Fruit fly (Drosophila melanogaster) whole organism, embryonic: ENCODE data around the gene Tep4.
A peak's percentile ranks its signal among the peaks of the same experiment; 100 is the strongest.

ENCODE experiments used
- Abd-B ChIP-seq: fragments of 200-800 bp; sonication (Bioruptor generic); optimal IDR thresholded peaks from 2 replicates; lab custom pipeline; 2018; ENCODE audit warnings: missing biosample characterization, mild to moderate bottlenecking, missing genetic modification characterization, moderate library complexity
- BtbVII ChIP-seq: fragments of 200-800 bp; sonication (Bioruptor generic); optimal IDR thresholded peaks from 3 replicates; lab custom pipeline; 2017; ENCODE audit warnings: missing biosample characterization, mild to moderate bottlenecking, missing genetic modification characterization
- Bteb2 ChIP-seq: fragments of 200-800 bp; sonication (Bioruptor generic); optimal IDR thresholded peaks from 2 replicates; lab custom pipeline; 2016; ENCODE audit warnings: missing biosample characterization, missing genetic modification characterization
- CG10274 ChIP-seq: fragments of 200-800 bp; sonication (Bioruptor generic); optimal IDR thresholded peaks from 3 replicates; lab custom pipeline; 2017; ENCODE audit warnings: missing biosample characterization, mild to moderate bottlenecking, missing genetic modification characterization
- CG10543 ChIP-seq: fragments of 200-800 bp; sonication (Bioruptor generic); optimal IDR thresholded peaks from 3 replicates; lab custom pipeline; 2017; ENCODE audit warnings: missing biosample characterization, mild to moderate bottlenecking, missing genetic modification characterization, moderate library complexity
- CG13424 ChIP-seq: fragments of 200-800 bp; sonication (Bioruptor generic); optimal IDR thresholded peaks from 2 replicates; lab custom pipeline; 2019; ENCODE audit warnings: missing biosample characterization, mild to moderate bottlenecking, missing genetic modification characterization, moderate library complexity
- CG13894 ChIP-seq: fragments of 200-800 bp; sonication (Bioruptor generic); optimal IDR thresholded peaks from 3 replicates; lab custom pipeline; 2018; ENCODE audit warnings: missing biosample characterization, mild to moderate bottlenecking, missing genetic modification characterization, moderate library complexity
- CG17186 ChIP-seq: fragments of 200-800 bp; sonication (Bioruptor generic); optimal IDR thresholded peaks from 3 replicates; lab custom pipeline; 2017; ENCODE audit warnings: missing biosample characterization, missing genetic modification reagents, missing genetic modification characterization
- CG31224 ChIP-seq: fragments of 200-800 bp; sonication (Bioruptor generic); IDR thresholded peaks from 2 replicates; pipeline ENCODE4 v1.3.6; 2022; ENCODE audit warnings: missing biosample characterization, missing genetic modification characterization
- CG31365 ChIP-seq: fragments of 200-800 bp; sonication (Bioruptor generic); optimal IDR thresholded peaks from 2 replicates; lab custom pipeline; 2018; ENCODE audit warnings: missing biosample characterization, mild to moderate bottlenecking, missing genetic modification characterization
- CG3163 ChIP-seq: fragments of 200-800 bp; sonication (Bioruptor generic); optimal IDR thresholded peaks from 3 replicates; lab custom pipeline; 2016; ENCODE audit warnings: missing biosample characterization, missing genetic modification characterization
- CG34376 ChIP-seq: fragments of 200-800 bp; sonication (Bioruptor generic); optimal IDR thresholded peaks from 2 replicates; lab custom pipeline; 2018; ENCODE audit warnings: missing biosample characterization, mild to moderate bottlenecking, missing genetic modification characterization
- CG3838 ChIP-seq: fragments of 200-800 bp; sonication (Bioruptor generic); optimal IDR thresholded peaks from 3 replicates; lab custom pipeline; 2016; ENCODE audit warnings: missing biosample characterization, missing genetic modification characterization
- CG3847 ChIP-seq: fragments of 200-800 bp; sonication (Bioruptor generic); IDR thresholded peaks from 2 replicates; pipeline ENCODE4 v1.3.6; 2022; ENCODE audit warnings: missing biosample characterization, missing genetic modification characterization
- CG4282 ChIP-seq: fragments of 200-800 bp; sonication (Bioruptor generic); optimal IDR thresholded peaks from 2 replicates; lab custom pipeline; 2016; ENCODE audit warnings: missing biosample characterization, missing genetic modification characterization
- CG6254 ChIP-seq: fragments of 200-800 bp; sonication (Bioruptor generic); optimal IDR thresholded peaks from 3 replicates; lab custom pipeline; 2017; ENCODE audit warnings: mild to moderate bottlenecking, missing biosample characterization, missing genetic modification reagents, missing genetic modification characterization
- CG7357 ChIP-seq: fragments of 200-800 bp; sonication (Bioruptor generic); IDR thresholded peaks from 3 replicates; pipeline ENCODE4 v1.3.6; 2022; ENCODE audit warnings: missing biosample characterization, missing genetic modification characterization
- CG7987 ChIP-seq: fragments of 200-800 bp; sonication (Bioruptor generic); optimal IDR thresholded peaks from 2 replicates; lab custom pipeline; 2018; ENCODE audit warnings: missing biosample characterization, mild to moderate bottlenecking, missing genetic modification characterization, moderate library complexity
- Chrac-16 ChIP-seq: fragments of 200-800 bp; sonication (Bioruptor generic); optimal IDR thresholded peaks from 3 replicates; lab custom pipeline; 2016; ENCODE audit warnings: missing biosample characterization, missing genetic modification characterization
- Deaf1 ChIP-seq: fragments of 200-800 bp; optimal IDR thresholded peaks from 3 replicates; lab custom pipeline; 2019; ENCODE audit warnings: missing biosample characterization, mild to moderate bottlenecking, missing genetic modification characterization, moderate library complexity
- Dll ChIP-seq: fragments of 200-800 bp; sonication (Bioruptor generic); IDR thresholded peaks from 4 replicates; pipeline ENCODE4 v1.3.6; 2022; ENCODE audit warnings: missing biosample characterization, missing genetic modification characterization; ENCODE audit not compliant: partially characterized antibody
- Doc2 ChIP-seq: fragments of 200-800 bp; sonication (Bioruptor generic); IDR thresholded peaks from 2 replicates; pipeline ENCODE4 v1.3.6; 2022; ENCODE audit warnings: missing biosample characterization, missing genetic modification characterization
- ERR ChIP-seq: fragments of 200-800 bp; sonication (Bioruptor generic); optimal IDR thresholded peaks from 2 replicates; lab custom pipeline; 2016; ENCODE audit warnings: missing biosample characterization, missing genetic modification characterization
- Eip74EF ChIP-seq, 2 experiments: fragments of 200-800 bp in 1 of 2; fragments of >200 bp in 1 of 2; sonication (Bioruptor generic) in 1 of 2; optimal IDR thresholded peaks; 2 replicates each; lab custom pipeline; 2017 to 2019; ENCODE audit warnings: missing biosample characterization in 2 of 2, missing genetic modification characterization in 2 of 2, mild to moderate bottlenecking in 1 of 2, moderate library complexity in 1 of 2
- GATAe ChIP-seq: fragments of 200-800 bp; sonication (Bioruptor generic); conservative IDR thresholded peaks from 2 replicates; pipeline ENCODE4 v1.3.6; 2022; ENCODE audit warnings: missing biosample characterization, missing genetic modification characterization
- HHEX ChIP-seq: fragments of 200-800 bp; sonication (Bioruptor generic); optimal IDR thresholded peaks from 3 replicates; lab custom pipeline; 2017; ENCODE audit warnings: missing biosample characterization, mild to moderate bottlenecking, missing genetic modification characterization, missing genetic modification reagents
- HLH4C ChIP-seq: fragments of 200-800 bp; sonication (Bioruptor generic); IDR thresholded peaks from 3 replicates; pipeline ENCODE4 v1.3.6; 2022; ENCODE audit warnings: missing biosample characterization, missing genetic modification characterization; ENCODE audit not compliant: partially characterized antibody
- Med ChIP-seq: fragments of 200-800 bp; sonication (Bioruptor generic); peaks from one replicate; lab custom pipeline; 2016; ENCODE audit warnings: missing biosample characterization, missing genetic modification characterization, mild to moderate bottlenecking, inconsistent platforms, moderate library complexity
- Optix ChIP-seq: fragments of 200-800 bp; sonication (Bioruptor generic); IDR thresholded peaks from 3 replicates; pipeline ENCODE4 v1.3.6; 2022; ENCODE audit warnings: missing biosample characterization, missing genetic modification characterization
- Pdp1 ChIP-seq, 2 experiments: fragments of 200-800 bp; sonication (Bioruptor generic); optimal IDR thresholded peaks; 3 replicates each; lab custom pipeline; 2016; ENCODE audit warnings: missing biosample characterization in 2 of 2, missing genetic modification characterization in 2 of 2, mild to moderate bottlenecking in 1 of 2, moderate library complexity in 1 of 2
- Rx ChIP-seq: fragments of 200-800 bp; sonication (Bioruptor generic); IDR thresholded peaks from 2 replicates; pipeline ENCODE4 v1.3.6; 2022; ENCODE audit warnings: missing biosample characterization, missing genetic modification characterization
- cg ChIP-seq: fragments of 200-800 bp; sonication (Bioruptor generic); optimal IDR thresholded peaks from 3 replicates; lab custom pipeline; 2019; ENCODE audit warnings: missing biosample characterization, mild to moderate bottlenecking, missing genetic modification characterization, moderate library complexity
- crc ChIP-seq: fragments of 200-800 bp; sonication (Bioruptor generic); optimal IDR thresholded peaks from 2 replicates; lab custom pipeline; 2016; ENCODE audit warnings: missing biosample characterization, missing genetic modification characterization
- danr ChIP-seq: fragments of 200-800 bp; sonication (Bioruptor generic); IDR thresholded peaks from 2 replicates; pipeline ENCODE4 v1.3.6; 2022; ENCODE audit warnings: missing biosample characterization, missing genetic modification characterization
- dimm ChIP-seq: fragments of 200-800 bp; sonication (Bioruptor generic); IDR thresholded peaks from 2 replicates; pipeline ENCODE4 v1.3.6; 2022; ENCODE audit warnings: missing biosample characterization, missing genetic modification characterization
- dmrt99B ChIP-seq: fragments of 200-800 bp; sonication (Bioruptor generic); optimal IDR thresholded peaks from 2 replicates; lab custom pipeline; 2018; ENCODE audit warnings: missing biosample characterization, mild to moderate bottlenecking, missing genetic modification characterization, moderate library complexity
- emc ChIP-seq: fragments of 200-800 bp; sonication (Bioruptor generic); optimal IDR thresholded peaks from 2 replicates; lab custom pipeline; 2016; ENCODE audit warnings: missing biosample characterization, missing genetic modification characterization
- exex ChIP-seq: fragments of 200-800 bp; sonication (Bioruptor generic); optimal IDR thresholded peaks from 4 replicates; lab custom pipeline; 2018; ENCODE audit warnings: missing biosample characterization, mild to moderate bottlenecking, missing genetic modification characterization, moderate library complexity
- gro ChIP-seq: fragments of 200-800 bp; sonication (Bioruptor generic); optimal IDR thresholded peaks from 2 replicates; lab custom pipeline; 2016; ENCODE audit warnings: missing biosample characterization, missing genetic modification characterization
- kah ChIP-seq: fragments of 200-800 bp; sonication (Bioruptor generic); optimal IDR thresholded peaks from 2 replicates; lab custom pipeline; 2018; ENCODE audit warnings: missing biosample characterization, mild to moderate bottlenecking, missing genetic modification characterization
- luna ChIP-seq: fragments of 200-800 bp; sonication (Bioruptor generic); optimal IDR thresholded peaks from 2 replicates; lab custom pipeline; 2016; ENCODE audit warnings: missing biosample characterization, missing genetic modification characterization
- mirr ChIP-seq: fragments of 200-800 bp; sonication (Bioruptor generic); optimal IDR thresholded peaks from 3 replicates; lab custom pipeline; 2018; ENCODE audit warnings: missing biosample characterization, mild to moderate bottlenecking, missing genetic modification characterization
- oc ChIP-seq: fragments of 200-800 bp; sonication (Bioruptor generic); optimal IDR thresholded peaks from 2 replicates; lab custom pipeline; 2018; ENCODE audit warnings: missing biosample characterization, mild to moderate bottlenecking, missing genetic modification characterization, moderate library complexity
- pho ChIP-seq: fragments of 200-800 bp; sonication (Bioruptor generic); optimal IDR thresholded peaks from 2 replicates; lab custom pipeline; 2016; ENCODE audit warnings: missing biosample characterization, missing genetic modification characterization
- pum ChIP-seq: fragments of 200-800 bp; sonication (Bioruptor generic); optimal IDR thresholded peaks from 2 replicates; lab custom pipeline; 2016; ENCODE audit warnings: missing biosample characterization, missing genetic modification characterization
- row ChIP-seq: fragments of 200-800 bp; sonication (Bioruptor generic); IDR thresholded peaks from 3 replicates; pipeline ENCODE4 v1.3.6; 2022; ENCODE audit warnings: missing biosample characterization, missing genetic modification characterization
- sd ChIP-seq: fragments of 200-800 bp; sonication (Bioruptor generic); optimal IDR thresholded peaks from 3 replicates; lab custom pipeline; 2018; ENCODE audit warnings: missing biosample characterization, mild to moderate bottlenecking, missing genetic modification characterization, moderate library complexity
- sens-2 ChIP-seq: fragments of 200-800 bp; sonication (Bioruptor generic); IDR thresholded peaks from 2 replicates; pipeline ENCODE4 v1.3.6; 2022; ENCODE audit warnings: missing biosample characterization, missing genetic modification characterization
- stwl ChIP-seq: fragments of 200-800 bp; sonication (Bioruptor generic); optimal IDR thresholded peaks from 3 replicates; lab custom pipeline; 2018; ENCODE audit warnings: missing biosample characterization, mild to moderate bottlenecking, missing genetic modification characterization, moderate library complexity
- tgo ChIP-seq: fragments of 200-800 bp; sonication (Bioruptor generic); IDR thresholded peaks from 3 replicates; pipeline ENCODE4 v1.3.6; 2022; ENCODE audit warnings: missing biosample characterization, missing genetic modification characterization
- tio ChIP-seq: fragments of 200-800 bp; sonication (Bioruptor generic); optimal IDR thresholded peaks from 2 replicates; lab custom pipeline; 2017; ENCODE audit warnings: missing biosample characterization, missing genetic modification characterization, inconsistent platforms
- wdn ChIP-seq: fragments of 200-800 bp; sonication (Bioruptor generic); IDR thresholded peaks from 2 replicates; pipeline ENCODE4 v1.3.6; 2022; ENCODE audit warnings: missing biosample characterization, missing genetic modification characterization
- zf30C ChIP-seq: fragments of 200-800 bp; sonication (Bioruptor generic); optimal IDR thresholded peaks from 3 replicates; lab custom pipeline; 2018; ENCODE audit warnings: missing biosample characterization, mild to moderate bottlenecking, missing genetic modification characterization

Tep4 gene

dm6 chr2L:19548158-19548557 is at the start of gene Tep4 (continued):
- TF ChIP-seq CG4282 (GFP tag; lab: Kevin White, UChicago) (no peak), dimm (GFP tag; lab: Robert Waterston, UW) (no peak), dmrt99B (tag; lab: Kevin White, UChicago) (no peak), ERR (GFP tag; lab: Kevin White, UChicago) (no peak), Dll (GFP tag; lab: Robert Waterston, UW) (no peak), HLH4C (no peak), CG31365 (no peak), cg (GFP tag; lab: Kevin White, UChicago) (no peak), CG13894 (tag; lab: Kevin White, UChicago) (peak; percentile 29), CG17186 (GFP tag; lab: Kevin White, UChicago) (no peak), kah (no peak), CG31224 (GFP tag; lab: Robert Waterston, UW) (no peak), Optix (GFP tag; lab: Robert Waterston, UW) (no peak), CG3163 (GFP tag; lab: Kevin White, UChicago) (no peak), oc (tag; lab: Kevin White, UChicago) (no peak), pho (no peak), crc (GFP tag; lab: Kevin White, UChicago) (no peak), Pdp1 (GFP tag; optimal IDR thresholded peaks at IDR 0.05; lab: Kevin White, UChicago) (peak in 1 of 2 experiments; percentile 39), HHEX (GFP tag; lab: Kevin White, UChicago) (no peak), gro (GFP tag; lab: Kevin White, UChicago) (no peak), CG6254 (no peak), pum (GFP tag; lab: Kevin White, UChicago) (no peak), Eip74EF (GFP tag; optimal IDR thresholded peaks at IDR 0.05; lab: Kevin White, UChicago) (peak in 1 of 2 experiments; percentile 7), Bteb2 (GFP tag; lab: Kevin White, UChicago) (no peak), tio (GFP tag; lab: Kevin White, UChicago) (no peak), danr (GFP tag; lab: Robert Waterston, UW) (no peak), GATAe (GFP tag; lab: Robert Waterston, UW) (no peak), tgo (no peak), Doc2 (GFP tag; lab: Robert Waterston, UW) (no peak), wdn (GFP tag; lab: Robert Waterston, UW) (no peak), Rx (GFP tag; lab: Robert Waterston, UW) (no peak), CG7987 (GFP tag; lab: Kevin White, UChicago) (no peak), Abd-B (no peak), BtbVII (GFP tag; lab: Kevin White, UChicago) (peak; percentile 86), CG3838 (GFP tag; lab: Kevin White, UChicago) (no peak), CG3847 (GFP tag; lab: Robert Waterston, UW) (no peak), Deaf1 (peak; percentile 40), sens-2 (GFP tag; lab: Robert Waterston, UW) (no peak), zf30C (GFP tag; lab: Kevin White, UChicago) (no peak), stwl (tag; lab: Kevin White, UChicago) (no peak)

dm6 chr2L:19506323-19506722 is 42.0 kb upstream of the Tep4 start:
- 0 out of 3 replicates have a peak, but pooled peaks have one; percentile 18 for TF ChIP-seq CG7357
- TF ChIP-seq CG10543 (GFP tag; lab: Kevin White, UChicago), result peak; percentile 43
- peak; percentile 35; the same call in 1 of the 3 replicates for TF ChIP-seq row (GFP tag; lab: Robert Waterston, UW)
- peak; percentile 97 for TF ChIP-seq CG10274 (GFP tag; lab: Kevin White, UChicago)
- no peak for TF ChIP-seq luna (GFP tag; lab: Kevin White, UChicago)
- TF ChIP-seq mirr, result peak; percentile 42
- no peak for TF ChIP-seq CG13424 (tag; lab: Kevin White, UChicago)
- peak; percentile 8 for TF ChIP-seq Med (GFP tag; lab: Kevin White, UChicago)
- peak; percentile 96 for TF ChIP-seq sd (tag; lab: Kevin White, UChicago)
- TF ChIP-seq exex (tag; lab: Kevin White, UChicago), result peak; percentile 70
- TF ChIP-seq emc, result no peak
- no peak for TF ChIP-seq Chrac-16 (GFP tag; lab: Kevin White, UChicago)
- peak; percentile 47 for TF ChIP-seq CG34376 (GFP tag; lab: Kevin White, UChicago)
